Worm (Caenorhabditis elegans) whole organism, young adult: Measurements from ENCODE around the gene rps-22.

Experiments
- C17E4.6 ChIP-seq: fragments of 200-800 bp; sonication (Bioruptor generic); IDR thresholded peaks from 2 replicates; pipeline ENCODE4 v1.3.6; 2022; ENCODE audit warnings: missing genetic modification reagents, missing genetic modification characterization, missing compliant biosample characterization
- D2030.7 ChIP-seq: fragments of 200-800 bp; sonication (Bioruptor generic); IDR thresholded peaks from 2 replicates; pipeline ENCODE4 v1.3.6; 2022; ENCODE audit warnings: missing genetic modification reagents, missing genetic modification characterization, missing compliant biosample characterization
- F22D6.2 ChIP-seq: sonication (generic microtip); optimal IDR thresholded peaks from 2 replicates; lab custom pipeline; 2016; ENCODE audit warnings: mild to moderate bottlenecking, missing genetic modification characterization, missing compliant biosample characterization
- F23B12.7 ChIP-seq: sonication (generic microtip); optimal IDR thresholded peaks from 2 replicates; lab custom pipeline; 2017; ENCODE audit warnings: missing genetic modification characterization, mild to moderate bottlenecking, missing compliant biosample characterization, antibody characterized with exemption, moderate library complexity; ENCODE audit not compliant: insufficient read depth
- F52B5.7 ChIP-seq: sonication (generic microtip); optimal IDR thresholded peaks from 2 replicates; lab custom pipeline; 2016; ENCODE audit warnings: mild to moderate bottlenecking, missing genetic modification characterization, missing compliant biosample characterization
- T07F8.4 ChIP-seq: sonication (generic microtip); optimal IDR thresholded peaks from 2 replicates; lab custom pipeline; 2016; ENCODE audit warnings: mild to moderate bottlenecking, missing genetic modification characterization, moderate library complexity, missing compliant biosample characterization
- Y67H2A.10 ChIP-seq: fragments of 200-800 bp; sonication (Bioruptor generic); conservative IDR thresholded peaks from 2 replicates; pipeline ENCODE4 v1.3.6; 2022; ENCODE audit warnings: missing genetic modification reagents, missing genetic modification characterization, missing compliant biosample characterization
- ZK185.1 ChIP-seq: sonication (generic microtip); optimal IDR thresholded peaks from 2 replicates; lab custom pipeline; 2016; ENCODE audit warnings: mild to moderate bottlenecking, missing genetic modification characterization, missing compliant biosample characterization; ENCODE audit not compliant: poor library complexity, severe bottlenecking
- aptf-2 ChIP-seq: fragments of 200-800 bp; sonication (Bioruptor generic); conservative IDR thresholded peaks from 2 replicates; pipeline ENCODE4 v1.3.6; 2022; ENCODE audit warnings: missing genetic modification reagents, missing genetic modification characterization, missing compliant biosample characterization
- attf-3 ChIP-seq: fragments of 200-800 bp; sonication (Bioruptor generic); conservative IDR thresholded peaks from 2 replicates; pipeline ENCODE4 v1.3.6; 2022; ENCODE audit warnings: missing genetic modification reagents, missing genetic modification characterization, missing compliant biosample characterization
- attf-6 ChIP-seq: fragments of 200-800 bp; sonication (Bioruptor generic); IDR thresholded peaks from 2 replicates; pipeline ENCODE4 v1.3.6; 2022; ENCODE audit warnings: missing genetic modification reagents, missing genetic modification characterization, missing compliant biosample characterization
- ceh-27 ChIP-seq: fragments of 200-800 bp; sonication (Bioruptor generic); optimal IDR thresholded peaks from 2 replicates; lab custom pipeline; 2018; ENCODE audit warnings: mild to moderate bottlenecking, missing genetic modification characterization, moderate library complexity, missing compliant biosample characterization
- chd-7 ChIP-seq: sonication (generic microtip); optimal IDR thresholded peaks from 2 replicates; lab custom pipeline; 2016; ENCODE audit warnings: mild to moderate bottlenecking, missing genetic modification characterization, moderate library complexity, missing compliant biosample characterization
- efl-1 ChIP-seq: fragments of 150-350 bp; optimal IDR thresholded peaks from 2 replicates; lab custom pipeline; 2014; ENCODE audit warnings: missing biosample characterization, missing genetic modification reagents, missing genetic modification characterization
- egrh-3 ChIP-seq: fragments of 200-800 bp; sonication (Bioruptor generic); IDR thresholded peaks from 2 replicates; pipeline ENCODE4 v1.3.6; 2022; ENCODE audit warnings: missing genetic modification reagents, missing genetic modification characterization, missing compliant biosample characterization
- ets-4 ChIP-seq: fragments of 200-800 bp; sonication (Bioruptor generic); optimal IDR thresholded peaks from 2 replicates; lab custom pipeline; 2018; ENCODE audit warnings: mild to moderate bottlenecking, missing genetic modification characterization, missing compliant biosample characterization
- hlh-26 ChIP-seq: fragments of 200-800 bp; sonication (Bioruptor generic); conservative IDR thresholded peaks from 2 replicates; pipeline ENCODE4 v1.3.6; 2022; ENCODE audit warnings: missing genetic modification reagents, missing genetic modification characterization, missing compliant biosample characterization
- hmg-1.2 ChIP-seq: fragments of 200-800 bp; sonication (Bioruptor generic); IDR thresholded peaks from 2 replicates; pipeline ENCODE4 v1.3.6; 2022; ENCODE audit warnings: missing genetic modification reagents, missing genetic modification characterization, missing compliant biosample characterization
- hsf-1 ChIP-seq: fragments of 200-800 bp; sonication (Bioruptor generic); IDR thresholded peaks from 2 replicates; pipeline ENCODE4 v1.3.6; 2022; ENCODE audit warnings: missing genetic modification reagents, missing genetic modification characterization, missing compliant biosample characterization
- lag-1 ChIP-seq: fragments of 200-800 bp; sonication (Bioruptor generic); IDR thresholded peaks from 2 replicates; pipeline ENCODE4 v1.3.6; 2022; ENCODE audit warnings: missing genetic modification reagents, missing genetic modification characterization, missing compliant biosample characterization
- let-526 ChIP-seq: fragments of 200-800 bp; sonication (Bioruptor generic); IDR thresholded peaks from 2 replicates; pipeline ENCODE4 v1.3.6; 2022; ENCODE audit warnings: missing genetic modification reagents, missing genetic modification characterization, missing compliant biosample characterization
- madf-3 ChIP-seq: fragments of 200-800 bp; sonication (Bioruptor generic); IDR thresholded peaks from 2 replicates; pipeline ENCODE4 v1.3.6; 2022; ENCODE audit warnings: missing genetic modification reagents, missing genetic modification characterization, missing compliant biosample characterization
- nfyb-1 ChIP-seq: fragments of 200-800 bp; sonication (Bioruptor generic); IDR thresholded peaks from 2 replicates; pipeline ENCODE4 v1.3.6; 2022; ENCODE audit warnings: missing genetic modification reagents, missing genetic modification characterization, missing compliant biosample characterization
- nhr-120 ChIP-seq: fragments of 200-800 bp; sonication (Bioruptor generic); IDR thresholded peaks from 2 replicates; pipeline ENCODE4 v1.3.6; 2022; ENCODE audit warnings: missing genetic modification characterization, missing compliant biosample characterization
- pbrm-1 ChIP-seq: fragments of 200-800 bp; sonication (Bioruptor generic); IDR thresholded peaks from 2 replicates; pipeline ENCODE4 v1.3.6; 2022; ENCODE audit warnings: missing genetic modification reagents, missing genetic modification characterization, missing compliant biosample characterization
- rec-8 ChIP-seq, 2 experiments: sonication (generic microtip); optimal IDR thresholded peaks; 2 replicates each; lab custom pipeline; 2016; ENCODE audit warnings: mild to moderate bottlenecking in 2 of 2, missing genetic modification characterization in 2 of 2, missing genetic modification reagents in 2 of 2, missing genotype in 2 of 2, missing biosample characterization in 1 of 2, missing compliant biosample characterization in 1 of 2, moderate library complexity in 1 of 2
- rpc-1 ChIP-seq, 2 experiments: fragments of 150-350 bp in 1 of 2; sonication (generic microtip) in 1 of 2; optimal IDR thresholded peaks; 2 replicates each; lab custom pipeline; 2014 to 2018; ENCODE audit warnings: missing biosample characterization in 1 of 2, missing genetic modification characterization in 1 of 2, missing genetic modification reagents in 1 of 2, missing genotype in 1 of 2
- sptf-2 ChIP-seq: fragments of 200-800 bp; sonication (Bioruptor generic); optimal IDR thresholded peaks from 2 replicates; lab custom pipeline; 2018; ENCODE audit warnings: mild to moderate bottlenecking, missing genetic modification characterization, missing compliant biosample characterization
- zfh-2 ChIP-seq: fragments of 200-800 bp; sonication (Bioruptor generic); conservative IDR thresholded peaks from 2 replicates; pipeline ENCODE4 v1.3.6; 2022; ENCODE audit warnings: missing genetic modification reagents, missing genetic modification characterization, missing compliant biosample characterization
- zim-3 ChIP-seq: sonication (generic microtip); optimal IDR thresholded peaks from 2 replicates; lab custom pipeline; 2017; ENCODE audit warnings: mild to moderate bottlenecking, missing genetic modification characterization, moderate library complexity, missing compliant biosample characterization
- ztf-3 ChIP-seq: fragments of 200-800 bp; sonication (Bioruptor generic); optimal IDR thresholded peaks from 2 replicates; lab custom pipeline; 2018; ENCODE audit warnings: mild to moderate bottlenecking, missing genetic modification characterization, missing compliant biosample characterization

rps-22 gene

ce11 chrIII:1930714-1931273 lies 19.5 kb upstream of the rps-22 start:
- no peak for TF ChIP-seq Y67H2A.10 (GFP tag; lab: Robert Waterston, UW)
- TF ChIP-seq zfh-2 (GFP tag; lab: Robert Waterston, UW): peak; percentile 89
- TF ChIP-seq egrh-3: peak; percentile 91

- TF ChIP-seq madf-3 (GFP tag; lab: Robert Waterston, UW) (no peak), ets-4 (no peak), let-526 (GFP tag; lab: Robert Waterston, UW) (no peak), F23B12.7 (tag; lab: Kevin White, UChicago) (no peak), aptf-2 (no peak), sptf-2 (GFP tag; lab: Kevin White, UChicago) (no peak), T07F8.4 (tag; lab: Kevin White, UChicago) (no peak), ZK185.1 (tag; lab: Kevin White, UChicago) (no peak), zim-3 (tag; lab: Kevin White, UChicago) (no peak), F22D6.2 (tag; lab: Kevin White, UChicago) (no peak), D2030.7 (no peak), C17E4.6 (GFP tag; lab: Robert Waterston, UW) (no peak), hlh-26 (GFP tag; lab: Robert Waterston, UW) (no peak), egrh-3 (no peak), hmg-1.2 (GFP tag; lab: Robert Waterston, UW) (no peak), Y67H2A.10 (GFP tag; lab: Robert Waterston, UW) (no peak), hsf-1 (GFP tag; lab: Robert Waterston, UW) (no peak)
Measured at ce11 chrIII:1931509-1931908, 18.8 kb upstream of the rps-22 start.

- no peak for TF ChIP-seq nhr-120
- TF ChIP-seq lag-1 (GFP tag; lab: Robert Waterston, UW): no peak
- no peak for TF ChIP-seq rpc-1 (optimal IDR thresholded peaks at IDR 0.05; lab: Kevin White, UChicago)
- TF ChIP-seq rpc-1 (tag; optimal IDR thresholded peaks at IDR 0.05; lab: Kevin White, UChicago): no peak
- no peak for TF ChIP-seq F52B5.7
- no peak for TF ChIP-seq chd-7 (tag; lab: Kevin White, UChicago)
- peak; percentile 72; the same call in 1 of the 2 replicates for TF ChIP-seq egrh-3
- no peak for TF ChIP-seq pbrm-1 (GFP tag; lab: Robert Waterston, UW)
- no peak for TF ChIP-seq D2030.7
- TF ChIP-seq ceh-27: no peak
- no peak for TF ChIP-seq rec-8 (tag; optimal IDR thresholded peaks at IDR 0.05; lab: Kevin White, UChicago)
- peak; percentile 15; the same call in 1 of the 2 replicates for TF ChIP-seq nfyb-1 (GFP tag; lab: Robert Waterston, UW)
- TF ChIP-seq ztf-3 (GFP tag; lab: Kevin White, UChicago): no peak
- peak; percentile 73 for TF ChIP-seq zfh-2 (GFP tag; lab: Robert Waterston, UW)
- TF ChIP-seq F22D6.2 (tag; lab: Kevin White, UChicago): no peak
- TF ChIP-seq attf-3 (GFP tag; lab: Robert Waterston, UW): no peak
- no peak for TF ChIP-seq attf-6 (GFP tag; lab: Robert Waterston, UW)
Measured at ce11 chrIII:1932018-1932417, 18.3 kb upstream of the rps-22 start.

- TF ChIP-seq efl-1 (GFP tag; lab: Kevin White, UChicago) (no peak), zfh-2 (GFP tag; lab: Robert Waterston, UW) (peak; percentile 74), egrh-3 (peak; percentile 50; the same call in 1 of the 2 replicates)
Measured at ce11 chrIII:1934141-1934540, 16.2 kb upstream of the rps-22 start.
